Worm (Caenorhabditis elegans) whole organism, L2 larva: ENCODE results near the gene C02D5.2.

ENCODE experiments used
- C34F6.9 ChIP-seq: fragments of 150-350 bp; optimal IDR thresholded peaks from 2 replicates; lab custom pipeline; 2014; ENCODE audit warnings: missing biosample characterization, missing genetic modification characterization
- F13H6.1 ChIP-seq: sonication (generic microtip); optimal IDR thresholded peaks from 2 replicates; lab custom pipeline; 2016; ENCODE audit warnings: missing genetic modification characterization, missing compliant biosample characterization
- R02D3.7 ChIP-seq: fragments of 150-350 bp; optimal IDR thresholded peaks from 2 replicates; lab custom pipeline; 2014; ENCODE audit warnings: missing biosample characterization, missing genetic modification characterization
- Y55F3AM.14 ChIP-seq: fragments of 200-800 bp; sonication (Bioruptor generic); optimal IDR thresholded peaks from 2 replicates; lab custom pipeline; 2018; ENCODE audit warnings: mild to moderate bottlenecking, missing genetic modification characterization, missing compliant biosample characterization
- ama-1 ChIP-seq: fragments of 150-350 bp; optimal IDR thresholded peaks from 2 replicates; lab custom pipeline; 2018; ENCODE audit warnings: inconsistent platforms
- ceh-16 ChIP-seq: fragments of 150-350 bp; optimal IDR thresholded peaks from 2 replicates; lab custom pipeline; 2014; ENCODE audit warnings: missing biosample characterization, missing genetic modification characterization
- crh-2 ChIP-seq: sonication (generic microtip); optimal IDR thresholded peaks from 2 replicates; lab custom pipeline; 2017; ENCODE audit warnings: missing biosample characterization, missing genetic modification characterization
- fos-1 ChIP-seq: fragments of 150-350 bp; optimal IDR thresholded peaks from 2 replicates; lab custom pipeline; 2014; ENCODE audit warnings: missing biosample characterization, missing genetic modification characterization
- gmeb-1 ChIP-seq: fragments of 150-350 bp; optimal IDR thresholded peaks from 2 replicates; lab custom pipeline; 2014; ENCODE audit warnings: missing biosample characterization, missing genetic modification characterization
- lin-11 ChIP-seq: fragments of 150-350 bp; sonication (generic microtip); optimal IDR thresholded peaks from 2 replicates; lab custom pipeline; 2014; ENCODE audit warnings: missing biosample characterization, missing genetic modification characterization, inconsistent platforms, mixed read lengths
- lin-13 ChIP-seq: fragments of 150-350 bp; optimal IDR thresholded peaks from 2 replicates; lab custom pipeline; 2014; ENCODE audit warnings: missing biosample characterization, missing genetic modification reagents, missing genetic modification characterization
- lin-39 ChIP-seq: fragments of 150-350 bp; optimal IDR thresholded peaks from 2 replicates; lab custom pipeline; 2014; ENCODE audit warnings: missing biosample characterization, missing genetic modification reagents, missing genetic modification characterization
- lsy-2 ChIP-seq, 2 experiments: fragments of 150-350 bp in 1 of 2; sonication (generic microtip) in 1 of 2; optimal IDR thresholded peaks; 2 replicates each; lab custom pipeline; 2014 to 2017; ENCODE audit warnings: missing biosample characterization in 2 of 2, missing genetic modification characterization in 2 of 2
- mab-5 ChIP-seq: fragments of 150-350 bp; optimal IDR thresholded peaks from 2 replicates; lab custom pipeline; 2014; ENCODE audit warnings: missing biosample characterization, missing genetic modification characterization
- mdl-1 ChIP-seq, 2 experiments: fragments of 150-350 bp in 1 of 2; sonication (generic microtip) in 1 of 2; optimal IDR thresholded peaks; 2 replicates each; lab custom pipeline; 2017; ENCODE audit warnings: missing biosample characterization in 2 of 2, missing genetic modification characterization in 2 of 2
- nhr-10 ChIP-seq: sonication (generic microtip); optimal IDR thresholded peaks from 2 replicates; lab custom pipeline; 2017; ENCODE audit warnings: missing biosample characterization, missing genetic modification characterization
- nhr-129 ChIP-seq: fragments of 150-350 bp; optimal IDR thresholded peaks from 2 replicates; lab custom pipeline; 2014; ENCODE audit warnings: missing biosample characterization, missing genetic modification characterization
- nhr-21 ChIP-seq: fragments of 150-350 bp; optimal IDR thresholded peaks from 2 replicates; lab custom pipeline; 2014; ENCODE audit warnings: missing biosample characterization, missing genetic modification characterization
- nhr-23 ChIP-seq: fragments of 150-350 bp; optimal IDR thresholded peaks from 2 replicates; lab custom pipeline; 2014; ENCODE audit warnings: missing biosample characterization, missing genetic modification reagents, missing genetic modification characterization
- nhr-25 ChIP-seq: fragments of 150-350 bp; sonication (generic microtip); optimal IDR thresholded peaks from 3 replicates; lab custom pipeline; 2014; ENCODE audit warnings: missing biosample characterization, missing genetic modification characterization
- nhr-6 ChIP-seq: fragments of 150-350 bp; optimal IDR thresholded peaks from 2 replicates; lab custom pipeline; 2014; ENCODE audit warnings: missing biosample characterization, missing genetic modification characterization
- nhr-77 ChIP-seq: fragments of 150-350 bp; optimal IDR thresholded peaks from 2 replicates; lab custom pipeline; 2014; ENCODE audit warnings: missing biosample characterization, missing genetic modification characterization
- sem-4 ChIP-seq: fragments of 150-350 bp; optimal IDR thresholded peaks from 2 replicates; lab custom pipeline; 2014; ENCODE audit warnings: missing biosample characterization, missing genetic modification reagents, missing genetic modification characterization
- sma-3 ChIP-seq: sonication (generic microtip); optimal IDR thresholded peaks from 2 replicates; lab custom pipeline; 2016; ENCODE audit warnings: missing genetic modification reagents, missing genetic modification characterization, missing compliant biosample characterization
- sma-9 ChIP-seq, 2 experiments: fragments of 150-350 bp in 1 of 2; sonication (generic microtip) in 1 of 2; optimal IDR thresholded peaks; 2 replicates each; lab custom pipeline; 2014 to 2016; ENCODE audit warnings: missing genetic modification characterization in 2 of 2, mild to moderate bottlenecking in 1 of 2, missing biosample characterization in 1 of 2, missing compliant biosample characterization in 1 of 2, missing genetic modification reagents in 1 of 2, moderate library complexity in 1 of 2
- unc-55 ChIP-seq: fragments of 150-350 bp; sonication (generic microtip); optimal IDR thresholded peaks from 3 replicates; lab custom pipeline; 2014; ENCODE audit warnings: missing biosample characterization, missing genetic modification reagents, missing genetic modification characterization
- unc-62 ChIP-seq: fragments of 150-350 bp; optimal IDR thresholded peaks from 2 replicates; lab custom pipeline; 2014; ENCODE audit warnings: missing biosample characterization, missing genetic modification reagents, missing genetic modification characterization
- zag-1 ChIP-seq: fragments of 150-350 bp; optimal IDR thresholded peaks from 2 replicates; lab custom pipeline; 2014; ENCODE audit warnings: missing biosample characterization, missing genetic modification characterization
- ztf-1 ChIP-seq: fragments of 200-800 bp; sonication (Bioruptor generic); conservative IDR thresholded peaks from 2 replicates; pipeline ENCODE4 v1.3.6; 2022; ENCODE audit warnings: missing genetic modification characterization, missing compliant biosample characterization
- ztf-11 ChIP-seq: sonication (generic microtip); optimal IDR thresholded peaks from 2 replicates; lab custom pipeline; 2017; ENCODE audit warnings: missing biosample characterization, missing genetic modification characterization
- ztf-4 ChIP-seq: fragments of 150-350 bp; optimal IDR thresholded peaks from 2 replicates; lab custom pipeline; 2014; ENCODE audit warnings: missing biosample characterization, missing genetic modification characterization

Gene C02D5.2

ce11 chrIII:8524773-8525172 is 32.4 kb upstream of the C02D5.2 start, which contains the start of gene idpp-15:
TSS of gene idpp-15 (plus strand) at chrIII:8525073.
- no peak for TF ChIP-seq nhr-6 (tag; lab: Kevin White, UChicago)
- no peak for TF ChIP-seq unc-55 (GFP tag; lab: Kevin White, UChicago)
- TF ChIP-seq lin-39 (tag; lab: Kevin White, UChicago) = no peak
- TF ChIP-seq sem-4 (tag; lab: Kevin White, UChicago) = no peak
- TF ChIP-seq, all 48 proteins: peak for 0

DNA sequence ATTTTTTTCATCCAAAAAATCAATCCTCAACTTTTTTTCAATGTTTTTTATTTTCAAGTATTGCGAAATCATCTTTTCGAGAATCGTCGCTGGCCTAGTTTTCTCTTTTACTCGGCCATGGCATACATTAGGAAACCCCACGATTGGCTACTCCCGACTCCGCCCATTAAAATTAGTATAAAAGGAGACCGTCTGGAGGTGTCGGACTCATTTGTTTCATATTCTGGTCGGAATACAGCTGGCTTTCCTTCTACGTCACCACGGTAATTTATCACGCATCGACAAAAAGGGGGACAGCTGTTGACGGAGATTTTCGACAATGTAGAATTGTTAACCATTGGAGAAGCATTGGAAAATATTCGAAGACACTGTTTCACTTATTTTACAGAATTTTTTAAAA is 28.1 kb upstream of the C02D5.2 start:
- TF ChIP-seq ztf-4 (tag; lab: Kevin White, UChicago) (peak; percentile 14), ama-1 (lab: Kevin White, UChicago) (peak; percentile 79), sma-9 (GFP tag; optimal IDR thresholded peaks at IDR 0.05; lab: Kevin White, UChicago) (peak; percentile 58), sma-9 (tag; optimal IDR thresholded peaks at IDR 0.05; lab: Kevin White, UChicago) (no peak), lsy-2 (tag; optimal IDR thresholded peaks at IDR 0.05; lab: Kevin White, UChicago) (peak; percentile 80 to 93), sma-3 (GFP tag; lab: Kevin White, UChicago) (peak; percentile 27), C34F6.9 (tag; lab: Kevin White, UChicago) (peak; percentile 90), nhr-129 (tag; lab: Kevin White, UChicago) (peak; percentile 46), fos-1 (tag; lab: Kevin White, UChicago) (peak; percentile 23), unc-55 (GFP tag; lab: Kevin White, UChicago) (peak; percentile 94), nhr-6 (tag; lab: Kevin White, UChicago) (peak; percentile 5), nhr-21 (no peak), lin-13 (GFP tag; lab: Kevin White, UChicago) (peak; percentile 69), F13H6.1 (tag; lab: Kevin White, UChicago) (peak; percentile 30), lin-11 (tag; lab: Kevin White, UChicago) (no peak), mab-5 (peak; percentile 4), gmeb-1 (tag; lab: Kevin White, UChicago) (peak; percentile 16), ztf-11 (no peak), crh-2 (peak; percentile 51), ztf-1 (GFP tag; lab: Robert Waterston, UW) (no peak)
- TF ChIP-seq, all 48 proteins: peak for 15

DNA sequence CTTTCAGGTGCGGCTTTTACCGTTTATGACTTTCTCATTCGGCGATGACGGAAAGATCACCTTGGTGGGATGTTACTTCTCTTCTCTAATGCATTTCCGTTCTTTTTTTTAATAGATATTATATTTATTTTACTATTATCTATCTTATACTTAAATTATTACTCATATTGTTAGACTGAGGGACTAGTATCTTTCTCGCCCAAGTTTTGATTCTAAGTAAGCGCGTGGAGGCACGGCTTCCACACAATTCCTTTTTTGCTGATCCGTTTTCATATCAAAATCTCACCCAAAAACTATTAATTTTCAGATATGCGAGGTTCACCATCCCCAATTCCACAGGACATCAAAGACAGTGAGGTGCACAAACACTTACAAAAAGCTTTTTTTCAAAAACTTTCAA is 27.4 kb upstream of the C02D5.2 start, which contains the start of gene ZC21.10:
Gene ZC21.10 (plus strand): TSS at position 301 of the 400 bp plus-strand sequence.
- no peak for TF ChIP-seq mdl-1 (tag; optimal IDR thresholded peaks at IDR 0.05; lab: Kevin White, UChicago)
- TF ChIP-seq fos-1 (tag; lab: Kevin White, UChicago) = no peak

ce11 chrIII:8533900-8534299 is 23.2 kb upstream of the C02D5.2 start:
- TF ChIP-seq C34F6.9 (tag; lab: Kevin White, UChicago) (peak; percentile 16), lsy-2 (tag; optimal IDR thresholded peaks at IDR 0.05; lab: Kevin White, UChicago) (no peak)

DNA sequence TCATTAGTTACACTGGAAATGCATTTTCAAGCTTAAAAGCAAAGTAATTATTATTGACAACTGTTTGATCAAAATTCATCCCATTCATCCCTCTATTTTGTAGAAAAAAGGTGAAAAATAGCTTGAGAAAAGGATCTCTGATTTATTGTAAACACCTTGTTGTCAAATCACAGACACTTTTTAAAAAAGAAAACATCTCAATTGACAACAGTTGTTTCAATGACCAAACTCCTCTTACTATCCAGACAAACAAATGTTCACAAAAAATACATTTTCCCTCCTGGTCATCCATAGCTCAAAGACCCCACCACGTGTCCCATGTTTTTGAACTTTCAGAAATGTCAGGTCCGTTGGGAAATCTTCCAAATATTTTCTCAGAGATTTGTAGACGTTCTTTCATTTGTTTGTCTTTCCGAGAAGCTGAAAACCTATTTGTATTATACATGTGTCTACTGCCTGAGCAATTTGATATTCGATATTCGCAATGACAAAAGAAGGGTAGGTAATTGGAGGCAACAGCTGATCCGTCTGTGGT is 22.4 kb upstream of the C02D5.2 start, which contains the start of gene trp-1:
Gene trp-1 (plus strand): TSS at position 485 of the 535 bp plus-strand sequence.
- TF ChIP-seq nhr-23 (tag; lab: Kevin White, UChicago) = no peak

ce11 chrIII:8535445-8535844 is 21.7 kb upstream of the C02D5.2 start:
- TF ChIP-seq R02D3.7 (tag; lab: Kevin White, UChicago) = no peak
- no peak for TF ChIP-seq zag-1 (tag; lab: Kevin White, UChicago)
- no peak for TF ChIP-seq nhr-10 (tag; lab: Kevin White, UChicago)
- no peak for TF ChIP-seq Y55F3AM.14 (GFP tag; lab: Kevin White, UChicago)
- no peak for TF ChIP-seq nhr-25 (tag; lab: Kevin White, UChicago)
- no peak for TF ChIP-seq lin-11 (tag; lab: Kevin White, UChicago)
- no peak for TF ChIP-seq ceh-16 (tag; lab: Kevin White, UChicago)
- TF ChIP-seq unc-62 (GFP tag; lab: Kevin White, UChicago) = no peak
- TF ChIP-seq ztf-4 (tag; lab: Kevin White, UChicago) = no peak
- TF ChIP-seq nhr-77 (tag; lab: Kevin White, UChicago) = no peak
- no peak for TF ChIP-seq sma-3 (GFP tag; lab: Kevin White, UChicago)
- TF ChIP-seq, all 48 proteins: peak for 0
